Fruit fly (Drosophila melanogaster): ENCODE data around the gene Cox10.

Cox10 gene

DNA sequence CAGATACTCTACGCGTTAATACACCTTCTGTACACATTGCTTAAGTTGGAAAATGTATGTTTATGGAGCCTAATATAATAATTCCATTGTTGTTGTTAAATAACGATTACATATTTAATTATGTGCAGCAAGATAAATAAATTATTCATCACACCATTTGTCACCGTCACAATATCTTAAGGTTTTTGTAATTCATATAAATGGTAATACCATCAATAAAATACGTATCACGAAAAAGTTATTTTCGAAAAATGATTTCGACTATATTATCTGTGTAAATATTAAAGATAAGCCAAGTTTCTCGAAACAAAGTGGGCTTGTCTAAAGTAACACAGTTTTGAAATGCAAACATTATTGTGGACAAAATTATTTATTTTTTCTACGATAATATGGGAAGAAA lies 9.1 kb upstream of the Cox10 start, which contains the start of gene CG4995:
TSS of gene CG4995 (plus strand) at position 301 of the 400 bp plus-strand sequence.
- TF ChIP-seq abd-A (tag; optimal IDR thresholded peaks at IDR 0.05) = no peak
- TF ChIP-seq ab (GFP tag; optimal IDR thresholded peaks at IDR 0.05) = no peak
- TF ChIP-seq sens (GFP tag) = peak; percentile 50
- peak; percentile 18 for TF ChIP-seq D19A (tag; optimal IDR thresholded peaks at IDR 0.05)
- no peak for TF ChIP-seq CG6654 (GFP tag; optimal IDR thresholded peaks at IDR 0.05)

DNA sequence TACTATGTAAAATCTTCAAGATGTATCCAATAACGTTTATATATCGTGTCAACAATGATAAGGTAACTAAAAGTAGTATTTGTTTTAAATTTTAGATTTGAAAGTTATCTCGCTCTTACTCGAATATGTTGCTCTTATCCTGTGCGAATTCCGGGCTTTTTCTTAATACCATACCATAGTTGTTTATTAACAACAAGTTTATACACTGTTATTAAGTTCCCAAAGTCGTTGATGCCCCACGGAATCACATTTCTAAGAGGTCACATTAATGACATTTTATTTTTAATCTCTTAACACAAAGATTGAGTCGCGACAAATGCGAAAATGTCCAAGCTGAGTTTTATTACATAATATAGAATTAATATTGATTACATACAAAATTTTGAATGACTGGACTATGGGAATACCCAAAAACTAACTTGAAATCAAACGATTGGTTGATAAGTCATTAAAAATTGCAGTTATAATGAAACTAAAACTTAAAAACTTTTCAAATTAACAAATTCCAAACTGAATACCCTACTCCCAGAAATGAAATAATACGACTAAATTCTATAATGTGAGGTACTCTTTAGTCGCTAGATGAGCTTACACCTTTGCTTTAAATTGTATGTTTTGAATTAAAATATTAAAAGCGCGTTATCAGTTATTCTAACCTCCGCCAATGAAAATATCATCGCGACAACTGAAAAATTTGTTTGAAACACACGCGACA lies 8.3 kb upstream of the Cox10 start, which contains the start of gene CG5381:
TSS of gene CG5381 (minus strand) at position 330 of the 715 bp plus-strand sequence.
- no peak for TF ChIP-seq tio (GFP tag; optimal IDR thresholded peaks at IDR 0.05)
- TF ChIP-seq CG11398 (GFP tag; optimal IDR thresholded peaks at IDR 0.05) = no peak
- peak; percentile 96 for TF ChIP-seq D19B (GFP tag; optimal IDR thresholded peaks at IDR 0.05)
- peak in 1 of 2 experiments; percentile 82 for TF ChIP-seq Pdp1 (GFP tag; optimal IDR thresholded peaks at IDR 0.05)
- peak; percentile 15 for TF ChIP-seq sug (tag; optimal IDR thresholded peaks at IDR 0.05)
- TF ChIP-seq row (GFP tag; IDR thresholded peaks at IDR 0.05) = peak; percentile 44; the same call in 2 of the 3 replicates

dm6 chr2L:10327790-10328189 lies 3.5 kb upstream of the Cox10 start, which contains the start of gene RnrL:
Gene RnrL, minus strand, starts transcription at chr2L:10327943.
- TF ChIP-seq sens (GFP tag) (peak; percentile 10), pzg (GFP tag; optimal IDR thresholded peaks at IDR 0.05) (peak; percentile 40), CG1603 (tag; optimal IDR thresholded peaks at IDR 0.05) (peak; percentile 95), E2f2 (GFP tag; IDR thresholded peaks at IDR 0.05) (peak; percentile 80), Dp (GFP tag; optimal IDR thresholded peaks at IDR 0.05) (peak; percentile 75), CG30020 (tag; optimal IDR thresholded peaks at IDR 0.05) (peak; percentile 89), row (GFP tag; IDR thresholded peaks at IDR 0.05) (peak; percentile 39; the same call in 2 of the 3 replicates), stwl (tag; optimal IDR thresholded peaks at IDR 0.05) (peak; percentile 48), CG8290 (GFP tag; optimal IDR thresholded peaks at IDR 0.05) (peak; percentile 46), CG8290 (tag; optimal IDR thresholded peaks at IDR 0.05) (no peak), dan (GFP tag; IDR thresholded peaks at IDR 0.05) (no peak), NC2α (GFP tag; optimal IDR thresholded peaks at IDR 0.05) (no peak), nmo (GFP tag; optimal IDR thresholded peaks at IDR 0.05) (no peak), CG12071 (GFP tag; optimal IDR thresholded peaks at IDR 0.05) (no peak), CG9797 (GFP tag; optimal IDR thresholded peaks at IDR 0.05) (peak; percentile 59), BEAF-32 (GFP tag; optimal IDR thresholded peaks at IDR 0.05) (peak; percentile 7), gfzf (GFP tag; optimal IDR thresholded peaks at IDR 0.05) (peak; percentile 64), CG14710 (tag; optimal IDR thresholded peaks at IDR 0.05) (peak; percentile 7), CG2116 (GFP tag; optimal IDR thresholded peaks at IDR 0.05) (peak; percentile 5), trem (tag; optimal IDR thresholded peaks at IDR 0.05) (peak; percentile 6), pfk (GFP tag; optimal IDR thresholded peaks at IDR 0.05) (peak; percentile 85), MBD-R2 (GFP tag; IDR thresholded peaks at IDR 0.05) (peak; percentile 37)

DNA sequence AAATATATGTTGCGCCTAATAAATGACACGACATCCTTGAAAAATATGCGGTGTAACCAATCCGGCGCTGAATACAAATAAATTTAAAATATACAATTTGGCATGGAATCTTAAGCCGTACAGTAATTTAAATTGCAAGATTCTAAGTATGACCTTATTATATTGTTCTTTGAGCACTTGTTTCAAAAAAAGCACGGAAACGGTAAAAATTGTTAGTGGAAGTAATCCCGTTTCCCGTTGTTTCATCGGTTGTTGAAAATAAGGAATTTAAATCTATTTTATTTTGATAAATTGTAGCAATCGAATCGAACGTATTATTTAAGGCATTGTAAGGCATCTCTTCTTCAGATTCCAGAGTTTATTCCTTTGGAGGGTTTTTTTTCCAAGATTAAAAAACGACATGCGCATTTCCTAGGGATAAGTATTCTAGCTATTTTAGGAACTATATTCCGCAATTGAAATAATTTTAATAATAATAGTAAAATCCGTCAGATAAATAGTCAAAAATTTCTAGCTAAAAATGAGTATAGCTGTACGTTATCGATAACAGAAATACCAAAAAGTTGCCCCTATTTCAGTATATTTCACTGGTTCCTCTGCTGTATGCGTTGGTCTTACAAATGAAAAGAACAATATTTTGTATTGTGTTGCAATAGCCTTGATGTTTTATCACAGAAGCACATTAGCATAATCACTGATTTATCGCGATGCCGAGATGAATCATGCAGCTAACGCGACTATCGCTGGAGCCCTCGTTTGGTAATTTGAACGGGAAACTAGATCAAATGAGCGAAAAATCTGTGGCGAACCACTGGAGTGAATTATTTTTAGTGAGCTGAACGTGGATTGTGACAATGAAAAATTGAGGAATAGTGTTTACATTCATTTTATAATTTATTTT lies 2.1 kb downstream of the Cox10 start, which contains the start of gene GATAd:
TSS of gene GATAd (plus strand) at position 644 of the 901 bp plus-strand sequence.
- TF ChIP-seq CG9932 (GFP tag; IDR thresholded peaks at IDR 0.05) = 0 out of 2 replicates have a peak, but pooled peaks have one; percentile 26
- TF ChIP-seq CG15696 (tag; optimal IDR thresholded peaks at IDR 0.05) = no peak
- TF ChIP-seq eve (GFP tag; optimal IDR thresholded peaks at IDR 0.05) = no peak
- no peak for TF ChIP-seq vnd (GFP tag; IDR thresholded peaks at IDR 0.05; ENCODE audit: partially characterized antibody)
- TF ChIP-seq Lhr (GFP tag; optimal IDR thresholded peaks at IDR 0.05) = no peak
- no peak for TF ChIP-seq Gsc (GFP tag; IDR thresholded peaks at IDR 0.05)
- no peak for TF ChIP-seq CG6813 (GFP tag; optimal IDR thresholded peaks at IDR 0.05)
- no peak for TF ChIP-seq maf-S (GFP tag; optimal IDR thresholded peaks at IDR 0.05)
- no peak for TF ChIP-seq klu (GFP tag; IDR thresholded peaks at IDR 0.05)
- TF ChIP-seq Pdp1 (GFP tag; optimal IDR thresholded peaks at IDR 0.05) = peak in 1 of 2 experiments; percentile 2
- no peak for TF ChIP-seq GATAe (GFP tag; conservative IDR thresholded peaks at IDR 0.05)
- no peak for TF ChIP-seq CG7357 (GFP tag; IDR thresholded peaks at IDR 0.05)
- TF ChIP-seq Fer3 (tag; optimal IDR thresholded peaks at IDR 0.05) = no peak

Data from whole organism, embryonic.